Worm (Caenorhabditis elegans) whole organism, L4/young adult: Measurements from ENCODE around the gene M01B2.13.
"Not testable (repeated sequence)": the region's sequence is repeated elsewhere in the genome, so short reads cannot be mapped to it uniquely, and the experiment has no call there.

Experiments used
- W03F9.2 ChIP-seq: fragments of 150-350 bp; optimal IDR thresholded peaks from 2 replicates; lab custom pipeline; 2014; ENCODE audit warnings: missing biosample characterization, missing genetic modification characterization
- dao-5 ChIP-seq: sonication (generic microtip); optimal IDR thresholded peaks from 2 replicates; lab custom pipeline; 2016; ENCODE audit warnings: missing genotype, missing genetic modification characterization, moderate library complexity, missing compliant biosample characterization
- him-1 ChIP-seq: sonication (generic microtip); optimal IDR thresholded peaks from 2 replicates; lab custom pipeline; 2016; ENCODE audit warnings: missing genotype, missing genetic modification reagents, missing genetic modification characterization, missing compliant biosample characterization

The M01B2.13 gene

ce11 chrV:15274757-15275156 lies 9.0 kb upstream of the M01B2.13 start, which contains the start of gene srw-16:
Gene srw-16, minus strand, starts transcription at chrV:15274857.
- no peak for TF ChIP-seq dao-5 (tag; lab: Kevin White, UChicago)
- TF ChIP-seq W03F9.2 (tag; lab: Kevin White, UChicago), result no peak
- no peak for TF ChIP-seq him-1

- TF ChIP-seq dao-5 (tag; lab: Kevin White, UChicago) (no peak), W03F9.2 (tag; lab: Kevin White, UChicago) (no peak), him-1 (no peak)
Observed at ce11 chrV:15272263-15272662, 6.5 kb upstream of the M01B2.13 start, which contains the start of gene T10H4.4. Gene T10H4.4, minus strand, starts transcription at chrV:15272363.

ce11 chrV:15268302-15268701 lies 2.6 kb upstream of the M01B2.13 start, which contains the start of gene srw-22:
Gene srw-22, plus strand, starts transcription at chrV:15268602.
- no peak for TF ChIP-seq him-1
- TF ChIP-seq W03F9.2 (tag; lab: Kevin White, UChicago), result no peak
- no peak for TF ChIP-seq dao-5 (tag; lab: Kevin White, UChicago)

DNA sequence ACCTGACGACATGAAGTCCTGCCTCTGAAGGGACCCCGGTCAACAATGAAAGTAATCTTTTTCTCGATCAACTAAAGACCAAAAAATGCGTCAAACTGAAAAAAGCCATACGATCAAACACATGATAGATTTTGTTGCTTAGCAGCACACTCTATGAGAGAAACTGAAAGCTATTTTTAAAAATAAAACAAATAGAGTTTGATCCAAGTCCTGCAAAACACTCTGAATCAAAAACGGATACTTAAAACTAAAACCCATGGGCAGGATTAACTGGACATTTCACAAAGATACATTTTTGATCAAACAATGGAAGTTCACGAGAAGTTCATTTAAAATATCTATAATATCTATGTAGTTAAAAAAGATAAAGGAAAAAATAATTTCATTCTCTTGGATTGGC lies 1.7 kb upstream of the M01B2.13 start, which contains the start of gene T10H4.13:
T10H4.13 (minus strand) TSS at position 101 of the 400 bp plus-strand sequence.
- TF ChIP-seq dao-5 (tag; lab: Kevin White, UChicago) (no peak), W03F9.2 (tag; lab: Kevin White, UChicago) (no peak), him-1 (no peak)

DNA sequence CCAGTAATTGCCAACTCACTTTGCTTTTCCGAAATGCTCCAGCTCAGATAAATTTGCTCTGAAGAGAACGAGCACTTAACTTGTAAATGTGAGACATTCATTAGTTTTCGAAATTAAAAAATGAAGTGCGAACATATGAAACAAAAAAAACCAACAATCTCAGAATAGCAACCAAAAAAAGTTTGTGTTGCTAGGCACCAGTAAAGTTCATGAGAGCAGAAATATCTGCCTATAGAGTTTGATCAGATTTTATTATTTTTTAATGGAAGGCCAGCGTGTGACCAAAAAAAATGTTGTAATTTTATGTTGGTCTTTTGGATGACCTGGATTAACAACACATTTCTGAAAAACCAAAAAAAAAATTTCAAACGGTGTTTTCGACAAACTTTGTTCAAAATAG lies 1.6 kb downstream of the M01B2.13 start, which contains the start of gene M01B2.12:
M01B2.12 (minus strand) TSS at position 101 of the 400 bp plus-strand sequence.
- TF ChIP-seq dao-5 (tag; lab: Kevin White, UChicago), result no peak
- TF ChIP-seq W03F9.2 (tag; lab: Kevin White, UChicago), result no peak
- TF ChIP-seq him-1, result no peak

ce11 chrV:15262336-15262735 lies 3.4 kb downstream of the M01B2.13 start, which contains the start of gene M01B2.10:
Gene M01B2.10, minus strand, starts transcription at chrV:15262436.
- TF ChIP-seq W03F9.2 (tag; lab: Kevin White, UChicago); him-1; dao-5 (tag; lab: Kevin White, UChicago): not testable (repeated sequence)

ce11 chrV:15259904-15260303 lies 5.8 kb downstream of the M01B2.13 start, which contains the start of gene M01B2.8:
Gene M01B2.8, plus strand, starts transcription at chrV:15260204.
- no peak for TF ChIP-seq him-1
- TF ChIP-seq dao-5 (tag; lab: Kevin White, UChicago), result no peak
- TF ChIP-seq W03F9.2 (tag; lab: Kevin White, UChicago), result no peak

ce11 chrV:15259049-15259448 lies 6.7 kb downstream of the M01B2.13 start, which contains the start of gene srsx-37:
Gene srsx-37, minus strand, starts transcription at chrV:15259149.
- TF ChIP-seq W03F9.2 (tag; lab: Kevin White, UChicago), result no peak

DNA sequence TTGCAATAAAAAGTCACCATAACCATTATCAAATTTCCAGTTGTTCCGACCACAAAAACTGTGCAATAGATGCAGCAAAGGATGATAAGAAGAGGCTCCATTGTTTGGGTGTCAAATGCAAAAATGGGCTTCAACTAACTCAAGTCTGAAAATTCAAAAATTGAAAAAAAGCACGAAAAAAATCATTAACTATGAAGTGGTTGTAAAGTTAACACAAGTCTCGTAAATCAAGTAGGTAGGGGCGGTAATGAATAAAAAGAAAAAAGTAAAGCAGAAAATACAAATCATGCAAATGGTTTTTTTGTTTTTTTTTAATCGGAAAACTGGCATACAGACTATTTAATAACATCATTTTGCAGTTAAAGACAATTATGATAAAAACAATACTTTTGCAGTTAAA lies 9.0 kb downstream of the M01B2.13 start, which contains the start of gene srsx-39:
srsx-39 (minus strand) TSS at position 101 of the 400 bp plus-strand sequence.
- not testable (repeated sequence) for TF ChIP-seq him-1; W03F9.2 (tag; lab: Kevin White, UChicago); dao-5 (tag; lab: Kevin White, UChicago)

DNA sequence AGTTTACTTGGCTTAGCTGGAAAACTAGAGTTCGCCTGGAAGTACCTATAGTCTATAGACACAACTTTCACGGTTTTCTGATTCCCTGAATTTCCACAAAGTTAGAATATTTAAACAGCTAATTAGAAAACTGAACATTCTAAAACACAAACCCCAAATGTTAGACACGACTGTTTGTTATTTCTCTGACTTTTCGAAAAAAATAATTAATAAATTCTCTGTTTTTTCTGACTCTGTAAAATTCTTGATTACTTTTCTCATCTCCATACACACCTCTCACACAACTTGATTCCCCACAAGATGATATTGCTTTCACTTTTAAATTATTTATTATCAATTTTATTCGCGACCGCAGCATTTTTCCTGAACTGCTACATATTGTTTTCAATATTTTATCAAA lies 12.2 kb downstream of the M01B2.13 start, which contains the start of gene srbc-75:
srbc-75 (plus strand) TSS at position 301 of the 400 bp plus-strand sequence.
- TF ChIP-seq him-1, result no peak

- TF ChIP-seq W03F9.2 (tag; lab: Kevin White, UChicago) (no peak), him-1 (no peak), dao-5 (tag; lab: Kevin White, UChicago) (no peak)
Observed at ce11 chrV:15252082-15252481, 13.6 kb downstream of the M01B2.13 start, which contains the start of gene srbc-76. Gene srbc-76, plus strand, starts transcription at chrV:15252382.

DNA sequence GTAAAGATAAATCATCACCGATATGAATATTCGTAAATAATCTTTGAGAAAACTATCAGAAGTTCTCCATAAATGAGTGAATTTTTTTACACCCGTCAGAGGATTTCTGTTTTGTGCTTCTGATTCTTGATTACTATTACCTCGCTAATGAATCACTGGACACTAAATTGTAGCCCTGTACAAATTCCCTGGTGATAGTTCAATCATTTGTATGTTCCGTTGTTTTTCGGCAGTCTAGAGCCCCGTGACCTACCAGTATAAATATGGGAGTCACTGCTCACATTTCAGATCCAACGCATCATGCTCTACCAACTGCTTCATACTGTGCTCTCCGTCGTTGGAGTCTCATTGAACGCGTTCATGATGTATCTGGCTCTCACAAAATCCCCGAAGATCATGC lies 15.4 kb downstream of the M01B2.13 start, which contains the start of gene srd-28:
srd-28 (plus strand) TSS at position 301 of the 400 bp plus-strand sequence.
- not testable (repeated sequence) for TF ChIP-seq him-1; dao-5 (tag; lab: Kevin White, UChicago); W03F9.2 (tag; lab: Kevin White, UChicago)

DNA sequence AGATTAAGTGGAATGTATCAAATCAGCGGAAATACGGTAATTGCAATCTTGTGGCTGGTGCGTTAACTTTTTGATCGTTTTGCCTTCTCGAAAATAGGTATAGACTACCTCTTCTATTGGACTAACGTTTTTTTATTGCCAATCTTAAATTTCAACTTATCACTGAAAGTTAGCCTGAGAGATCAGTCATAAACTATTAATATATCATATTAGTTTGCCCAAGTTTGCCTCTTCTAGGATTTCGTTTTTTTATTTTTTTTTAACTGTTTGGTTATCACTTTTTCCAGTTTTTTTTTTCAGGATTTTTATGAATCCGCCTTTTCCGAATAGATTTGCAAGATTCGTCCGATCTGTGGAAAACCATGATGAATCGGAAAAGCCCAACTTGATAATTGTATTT lies 21.3 kb downstream of the M01B2.13 start, which contains the start of gene kin-30:
kin-30 (plus strand) TSS at position 301 of the 400 bp plus-strand sequence.
- TF ChIP-seq dao-5 (tag; lab: Kevin White, UChicago) (no peak), W03F9.2 (tag; lab: Kevin White, UChicago) (no peak), him-1 (no peak)

DNA sequence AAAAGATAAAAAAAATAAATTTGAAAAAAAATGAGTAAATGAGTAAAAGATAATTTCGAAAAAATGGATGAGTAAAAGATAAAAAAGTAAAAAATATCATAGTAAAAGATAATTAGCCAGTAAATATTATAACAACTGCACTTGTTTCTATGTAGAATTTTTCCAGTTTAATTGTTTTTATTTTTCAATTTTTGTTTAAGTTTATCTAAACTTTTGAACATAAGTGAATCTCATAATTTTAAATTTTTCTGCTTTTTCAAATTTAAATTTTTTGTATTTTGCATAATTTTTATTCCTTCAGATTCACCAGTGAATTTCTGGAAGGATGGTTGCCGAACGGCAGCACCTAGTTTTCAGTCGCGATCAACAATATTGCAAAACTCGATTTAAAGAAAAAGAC lies 24.5 kb downstream of the M01B2.13 start, which contains the start of gene chil-12:
chil-12 (plus strand) TSS at position 301 of the 400 bp plus-strand sequence.
- TF ChIP-seq dao-5 (tag; lab: Kevin White, UChicago) (no peak), W03F9.2 (tag; lab: Kevin White, UChicago) (no peak), him-1 (no peak)
